Fruit fly (Drosophila melanogaster) whole organism, embryonic: ENCODE measurements around the gene RpS17.

Experiments used
- Ada2b ChIP-seq: fragments of 200-800 bp; sonication (Bioruptor generic); IDR thresholded peaks from 2 replicates; pipeline ENCODE4 v1.3.6; 2022; ENCODE audit warnings: missing biosample characterization, missing genetic modification characterization
- Aef1 ChIP-seq: fragments of 200-800 bp; sonication (Bioruptor generic); IDR thresholded peaks from 3 replicates; pipeline ENCODE4 v1.3.6; 2022; ENCODE audit warnings: missing biosample characterization, missing genetic modification characterization
- Atf-2 ChIP-seq: fragments of 200-800 bp; sonication (Bioruptor generic); optimal IDR thresholded peaks from 2 replicates; lab custom pipeline; 2016; ENCODE audit warnings: missing biosample characterization, missing genetic modification characterization
- Bdp1 ChIP-seq: fragments of 200-800 bp; sonication (Bioruptor generic); optimal IDR thresholded peaks from 3 replicates; lab custom pipeline; 2016; ENCODE audit warnings: missing biosample characterization, missing genetic modification characterization
- Bgb ChIP-seq: fragments of 200-800 bp; sonication (Bioruptor generic); IDR thresholded peaks from 2 replicates; pipeline ENCODE4 v1.3.6; 2022; ENCODE audit warnings: missing biosample characterization, missing genetic modification characterization; ENCODE audit not compliant: partially characterized antibody
- C15 ChIP-seq: fragments of 200-800 bp; sonication (Bioruptor generic); IDR thresholded peaks from 3 replicates; pipeline ENCODE4 v1.3.6; 2022; ENCODE audit warnings: missing biosample characterization, missing genetic modification characterization
- CG10209 ChIP-seq: fragments of 200-800 bp; sonication (Bioruptor generic); optimal IDR thresholded peaks from 3 replicates; lab custom pipeline; 2017; ENCODE audit warnings: missing biosample characterization, mild to moderate bottlenecking, missing genetic modification characterization, missing genetic modification reagents
- CG10654 ChIP-seq: fragments of 200-800 bp; sonication (Bioruptor generic); optimal IDR thresholded peaks from 2 replicates; lab custom pipeline; 2016; ENCODE audit warnings: missing biosample characterization, missing genetic modification characterization
- CG11696 ChIP-seq: fragments of 200-800 bp; sonication (Bioruptor generic); IDR thresholded peaks from 2 replicates; pipeline ENCODE4 v1.3.6; 2022; ENCODE audit warnings: missing biosample characterization, missing genetic modification characterization
- CG1233 ChIP-seq: fragments of 200-800 bp; sonication (Bioruptor generic); optimal IDR thresholded peaks from 4 replicates; lab custom pipeline; 2018; ENCODE audit warnings: missing biosample characterization, mild to moderate bottlenecking, missing genetic modification characterization
- CG13624 ChIP-seq: fragments of 200-800 bp; sonication (Bioruptor generic); optimal IDR thresholded peaks from 2 replicates; lab custom pipeline; 2016; ENCODE audit warnings: missing biosample characterization, missing genetic modification characterization
- CG17568 ChIP-seq: fragments of 200-800 bp; sonication (Bioruptor generic); optimal IDR thresholded peaks from 2 replicates; lab custom pipeline; 2018; ENCODE audit warnings: missing biosample characterization, mild to moderate bottlenecking, missing genetic modification characterization, moderate library complexity
- CG2889 ChIP-seq: fragments of 200-800 bp; sonication (Bioruptor generic); IDR thresholded peaks from 3 replicates; pipeline ENCODE4 v1.3.6; 2022; ENCODE audit warnings: missing biosample characterization, missing genetic modification characterization
- CG3163 ChIP-seq: fragments of 200-800 bp; sonication (Bioruptor generic); optimal IDR thresholded peaks from 3 replicates; lab custom pipeline; 2016; ENCODE audit warnings: missing biosample characterization, missing genetic modification characterization
- CG3726 ChIP-seq: fragments of 200-800 bp; sonication (Bioruptor generic); IDR thresholded peaks from 3 replicates; pipeline ENCODE4, ENCODE4 v1.3.6; 2022; ENCODE audit warnings: missing biosample characterization, missing genetic modification characterization
- CG4360 ChIP-seq: fragments of 200-800 bp; sonication (Bioruptor generic); IDR thresholded peaks from 2 replicates; pipeline ENCODE4 v1.3.6; 2022; ENCODE audit warnings: missing biosample characterization, missing genetic modification characterization
- CG7357 ChIP-seq: fragments of 200-800 bp; sonication (Bioruptor generic); IDR thresholded peaks from 3 replicates; pipeline ENCODE4 v1.3.6; 2022; ENCODE audit warnings: missing biosample characterization, missing genetic modification characterization
- CG9932 ChIP-seq: fragments of 200-800 bp; sonication (Bioruptor generic); IDR thresholded peaks from 2 replicates; pipeline ENCODE4 v1.3.6; 2022; ENCODE audit warnings: missing biosample characterization, missing genetic modification characterization
- Camta ChIP-seq: fragments of 200-800 bp; sonication (Bioruptor generic); optimal IDR thresholded peaks from 2 replicates; lab custom pipeline; 2016; ENCODE audit warnings: missing biosample characterization, missing genetic modification characterization
- D ChIP-seq, 2 experiments: fragments of 200-800 bp in 1 of 2; fragments of >200 bp in 1 of 2; sonication (Bioruptor generic) in 1 of 2; optimal IDR thresholded peaks; 2 replicates in 1 of 2; 3 replicates in 1 of 2; lab custom pipeline; 2017; ENCODE audit warnings: mild to moderate bottlenecking in 1 of 2, missing biosample characterization in 1 of 2, missing genetic modification characterization in 1 of 2, missing genetic modification reagents in 1 of 2
- Deaf1 ChIP-seq: fragments of 200-800 bp; optimal IDR thresholded peaks from 3 replicates; lab custom pipeline; 2019; ENCODE audit warnings: missing biosample characterization, mild to moderate bottlenecking, missing genetic modification characterization, moderate library complexity
- Dll ChIP-seq: fragments of 200-800 bp; sonication (Bioruptor generic); IDR thresholded peaks from 4 replicates; pipeline ENCODE4 v1.3.6; 2022; ENCODE audit warnings: missing biosample characterization, missing genetic modification characterization; ENCODE audit not compliant: partially characterized antibody
- Doc2 ChIP-seq: fragments of 200-800 bp; sonication (Bioruptor generic); IDR thresholded peaks from 2 replicates; pipeline ENCODE4 v1.3.6; 2022; ENCODE audit warnings: missing biosample characterization, missing genetic modification characterization
- Ets97D ChIP-seq: fragments of 200-800 bp; sonication (Bioruptor generic); optimal IDR thresholded peaks from 3 replicates; lab custom pipeline; 2016; ENCODE audit warnings: missing biosample characterization, missing genetic modification characterization
- HLH54F ChIP-seq: fragments of 200-800 bp; sonication (Bioruptor generic); optimal IDR thresholded peaks from 3 replicates; lab custom pipeline; 2016; ENCODE audit warnings: missing biosample characterization, missing genetic modification characterization
- Hmx ChIP-seq: fragments of 200-800 bp; sonication (Bioruptor generic); optimal IDR thresholded peaks from 2 replicates; lab custom pipeline; 2016; ENCODE audit warnings: missing biosample characterization, missing genetic modification characterization
- Hr39 ChIP-seq: fragments of >200 bp; optimal IDR thresholded peaks from 2 replicates; lab custom pipeline; 2017
- MTF-1 ChIP-seq: fragments of 200-800 bp; sonication (Bioruptor generic); optimal IDR thresholded peaks from 2 replicates; lab custom pipeline; 2018; ENCODE audit warnings: missing biosample characterization, mild to moderate bottlenecking, missing genetic modification characterization, borderline replicate concordance
- Spps ChIP-seq: fragments of 200-800 bp; sonication (Bioruptor generic); optimal IDR thresholded peaks from 2 replicates; lab custom pipeline; 2018; ENCODE audit warnings: missing biosample characterization, mild to moderate bottlenecking, missing genetic modification characterization
- abd-A ChIP-seq: fragments of 200-800 bp; sonication (Bioruptor generic); optimal IDR thresholded peaks from 3 replicates; lab custom pipeline; 2019; ENCODE audit warnings: missing biosample characterization, mild to moderate bottlenecking, missing genetic modification characterization, moderate library complexity
- bcd ChIP-seq: fragments of 200-800 bp; sonication (Bioruptor generic); optimal IDR thresholded peaks from 2 replicates; lab custom pipeline; 2017; ENCODE audit warnings: missing biosample characterization, mild to moderate bottlenecking, missing genetic modification characterization
- bsh ChIP-seq, 2 experiments: fragments of 200-800 bp; sonication (Bioruptor generic); optimal IDR thresholded peaks; 2 replicates each; lab custom pipeline; 2017 to 2018; ENCODE audit warnings: mild to moderate bottlenecking in 2 of 2, missing biosample characterization in 2 of 2, missing genetic modification characterization in 2 of 2, moderate library complexity in 1 of 2
- cg ChIP-seq: fragments of 200-800 bp; sonication (Bioruptor generic); optimal IDR thresholded peaks from 3 replicates; lab custom pipeline; 2019; ENCODE audit warnings: missing biosample characterization, mild to moderate bottlenecking, missing genetic modification characterization, moderate library complexity
- crc ChIP-seq: fragments of 200-800 bp; sonication (Bioruptor generic); optimal IDR thresholded peaks from 2 replicates; lab custom pipeline; 2016; ENCODE audit warnings: missing biosample characterization, missing genetic modification characterization
- dmrt99B ChIP-seq: fragments of 200-800 bp; sonication (Bioruptor generic); optimal IDR thresholded peaks from 2 replicates; lab custom pipeline; 2018; ENCODE audit warnings: missing biosample characterization, mild to moderate bottlenecking, missing genetic modification characterization, moderate library complexity
- ems ChIP-seq: fragments of 200-800 bp; sonication (Bioruptor generic); optimal IDR thresholded peaks from 3 replicates; lab custom pipeline; 2016; ENCODE audit warnings: missing biosample characterization, missing genetic modification characterization
- exex ChIP-seq: fragments of 200-800 bp; sonication (Bioruptor generic); optimal IDR thresholded peaks from 4 replicates; lab custom pipeline; 2018; ENCODE audit warnings: missing biosample characterization, mild to moderate bottlenecking, missing genetic modification characterization, moderate library complexity
- gfzf ChIP-seq: fragments of 200-800 bp; sonication (Bioruptor generic); optimal IDR thresholded peaks from 2 replicates; lab custom pipeline; 2016; ENCODE audit warnings: missing biosample characterization, mild to moderate bottlenecking, missing genetic modification characterization, moderate library complexity
- insv ChIP-seq, 2 experiments: fragments of 200-800 bp; sonication (Bioruptor generic); optimal IDR thresholded peaks; 3 replicates each; lab custom pipeline; 2016 to 2018; ENCODE audit warnings: missing biosample characterization in 2 of 2, missing genetic modification characterization in 2 of 2
- jing ChIP-seq: fragments of 200-800 bp; sonication (Bioruptor generic); optimal IDR thresholded peaks from 2 replicates; lab custom pipeline; 2018; ENCODE audit warnings: missing biosample characterization, mild to moderate bottlenecking, missing genetic modification characterization
- org-1 ChIP-seq: fragments of 200-800 bp; sonication (Bioruptor generic); optimal IDR thresholded peaks from 2 replicates; lab custom pipeline; 2017; ENCODE audit warnings: missing biosample characterization, missing genetic modification characterization
- peb ChIP-seq: fragments of 200-800 bp; sonication (Bioruptor generic); IDR thresholded peaks from 2 replicates; pipeline ENCODE4 v1.3.6; 2022; ENCODE audit warnings: missing biosample characterization, missing genetic modification characterization
- pros ChIP-seq: fragments of 200-800 bp; sonication (Bioruptor generic); optimal IDR thresholded peaks from 3 replicates; lab custom pipeline; 2019; ENCODE audit warnings: missing biosample characterization, mild to moderate bottlenecking, missing genetic modification characterization, moderate library complexity
- repo ChIP-seq: fragments of 200-800 bp; sonication (Bioruptor generic); optimal IDR thresholded peaks from 2 replicates; lab custom pipeline; 2016; ENCODE audit warnings: missing biosample characterization, missing genetic modification characterization
- row ChIP-seq: fragments of 200-800 bp; sonication (Bioruptor generic); IDR thresholded peaks from 3 replicates; pipeline ENCODE4 v1.3.6; 2022; ENCODE audit warnings: missing biosample characterization, missing genetic modification characterization
- sd ChIP-seq: fragments of 200-800 bp; sonication (Bioruptor generic); optimal IDR thresholded peaks from 3 replicates; lab custom pipeline; 2018; ENCODE audit warnings: missing biosample characterization, mild to moderate bottlenecking, missing genetic modification characterization, moderate library complexity
- tgo ChIP-seq: fragments of 200-800 bp; sonication (Bioruptor generic); IDR thresholded peaks from 3 replicates; pipeline ENCODE4 v1.3.6; 2022; ENCODE audit warnings: missing biosample characterization, missing genetic modification characterization
- tin ChIP-seq: fragments of 200-800 bp; sonication (Bioruptor generic); optimal IDR thresholded peaks from 3 replicates; lab custom pipeline; 2016; ENCODE audit warnings: missing biosample characterization, missing genetic modification characterization
- tx ChIP-seq: fragments of 200-800 bp; sonication (Bioruptor generic); optimal IDR thresholded peaks from 2 replicates; lab custom pipeline; 2016; ENCODE audit warnings: missing biosample characterization, missing genetic modification characterization
- vfl ChIP-seq: fragments of 200-800 bp; sonication (Bioruptor generic); optimal IDR thresholded peaks from 2 replicates; lab custom pipeline; 2016; ENCODE audit warnings: missing biosample characterization, missing genetic modification characterization

RpS17 gene

dm6 chr3L:9426656-9427294 is 2.8 kb downstream of the RpS17 start, which contains the start of the genes Atat and Shc (continued):
- peak; percentile 95 for TF ChIP-seq CG11696
- peak; percentile 99 for TF ChIP-seq bcd (GFP tag; lab: Kevin White, UChicago)
- TF ChIP-seq Hmx (GFP tag; lab: Kevin White, UChicago) = peak; percentile 97
- TF ChIP-seq sd (tag; lab: Kevin White, UChicago) = peak; percentile 93
- TF ChIP-seq C15 (GFP tag; lab: Robert Waterston, UW) = peak; percentile 99
- peak; percentile 21 for TF ChIP-seq pros (GFP tag; lab: Kevin White, UChicago)
- peak; percentile 97 for TF ChIP-seq Ets97D
- peak; percentile 99 for TF ChIP-seq Atf-2 (GFP tag; lab: Kevin White, UChicago)
- TF ChIP-seq Ada2b (GFP tag; lab: Robert Waterston, UW) = peak; percentile 99
- TF ChIP-seq abd-A (tag; lab: Kevin White, UChicago) = peak; percentile 85
- peak; percentile 99 for TF ChIP-seq Camta
- peak; percentile 2 for TF ChIP-seq cg (GFP tag; lab: Kevin White, UChicago)
- no peak for TF ChIP-seq Hr39 (lab: Kevin White, UChicago)
- peak; percentile 99 for TF ChIP-seq repo (GFP tag; lab: Kevin White, UChicago)
- TF ChIP-seq Dll (GFP tag; lab: Robert Waterston, UW) = peak; percentile 93
- TF ChIP-seq row (GFP tag; lab: Robert Waterston, UW) = peak; percentile 100
- peak; percentile 99 for TF ChIP-seq CG10209
- peak; percentile 100 for TF ChIP-seq CG13624 (GFP tag; lab: Kevin White, UChicago)
- peak; percentile 98 for TF ChIP-seq CG1233 (GFP tag; lab: Kevin White, UChicago)
- peak; percentile 100 for TF ChIP-seq tin
- TF ChIP-seq Spps (tag; lab: Kevin White, UChicago) = peak; percentile 95
- TF ChIP-seq gfzf = peak; percentile 89
- TF ChIP-seq CG7357 = peak; percentile 98
- peak; percentile 87 for TF ChIP-seq CG4360 (GFP tag; lab: Robert Waterston, UW)
- TF ChIP-seq ems (GFP tag; lab: Kevin White, UChicago) = peak; percentile 99
- peak; percentile 99 for TF ChIP-seq peb (GFP tag; lab: Robert Waterston, UW)
- peak; percentile 100 for TF ChIP-seq tx (GFP tag; lab: Kevin White, UChicago)
- TF ChIP-seq CG2889 (GFP tag; lab: Robert Waterston, UW) = peak; percentile 100
- peak; percentile 96 for TF ChIP-seq CG3163 (GFP tag; lab: Kevin White, UChicago)
- peak; percentile 72 to 98 for TF ChIP-seq bsh (GFP tag; optimal IDR thresholded peaks at IDR 0.05; lab: Kevin White, UChicago)
- TF ChIP-seq vfl (GFP tag; lab: Kevin White, UChicago) = peak; percentile 99
- TF ChIP-seq Bdp1 = peak; percentile 95
- TF ChIP-seq CG17568 (GFP tag; lab: Kevin White, UChicago) = peak; percentile 95
- peak; percentile 98 for TF ChIP-seq crc (GFP tag; lab: Kevin White, UChicago)
- TF ChIP-seq jing = peak; percentile 99
- TF ChIP-seq insv (GFP tag; optimal IDR thresholded peaks at IDR 0.05; lab: Kevin White, UChicago) = peak; percentile 16 to 80
- TF ChIP-seq MTF-1 = peak; percentile 93
- TF ChIP-seq tgo (GFP tag; lab: Robert Waterston, UW) = peak; percentile 100
- peak; percentile 98 for TF ChIP-seq Doc2 (GFP tag; lab: Robert Waterston, UW)
- TF ChIP-seq org-1 = peak; percentile 96
- TF ChIP-seq HLH54F = peak; percentile 100
- TF ChIP-seq exex (tag; lab: Kevin White, UChicago) = peak; percentile 91
- peak; percentile 99 for TF ChIP-seq CG3726 (GFP tag; lab: Robert Waterston, UW)
- TF ChIP-seq Aef1 (GFP tag; lab: Robert Waterston, UW) = peak; percentile 100
- peak; percentile 84 for TF ChIP-seq Deaf1
- peak; percentile 100 for TF ChIP-seq CG9932 (GFP tag; lab: Robert Waterston, UW)
- peak; percentile 97 for TF ChIP-seq dmrt99B (tag; lab: Kevin White, UChicago)
- TF ChIP-seq Bgb (GFP tag; lab: Robert Waterston, UW) = peak; percentile 89
- TF ChIP-seq D (optimal IDR thresholded peaks at IDR 0.05; lab: Kevin White, UChicago) = no peak
- TF ChIP-seq D (GFP tag; optimal IDR thresholded peaks at IDR 0.05; lab: Kevin White, UChicago) = peak; percentile 97
- TF ChIP-seq CG10654 (GFP tag; lab: Kevin White, UChicago) = peak; percentile 99
